Fruit fly (Drosophila melanogaster): ENCODE results near the gene MED10.

Gene MED10

dm6 chr3L:16203236-16203635 is 28.6 kb upstream of the MED10 start (continued):
- TF ChIP-seq CG6683 (GFP tag; optimal IDR thresholded peaks at IDR 0.05) (peak; percentile 59), MTF-1 (GFP tag; optimal IDR thresholded peaks at IDR 0.05; ENCODE audit: borderline replicate concordance) (peak; percentile 62), run (tag; optimal IDR thresholded peaks at IDR 0.05) (peak; percentile 16), Asciz (GFP tag; optimal IDR thresholded peaks at IDR 0.05) (peak; percentile 69), B-H1 (GFP tag; IDR thresholded peaks at IDR 0.05) (peak; percentile 81), bbx (GFP tag; IDR thresholded peaks at IDR 0.05; ENCODE audit: partially characterized antibody) (no peak), Hand (GFP tag; optimal IDR thresholded peaks at IDR 0.05) (peak; percentile 61), ken (GFP tag; IDR thresholded peaks at IDR 0.05) (peak; percentile 74; the same call in 2 of the 3 replicates), ro (GFP tag; IDR thresholded peaks at IDR 0.05) (peak; percentile 55; the same call in 1 of the 2 replicates), zfh1 (GFP tag; IDR thresholded peaks at IDR 0.05) (peak; percentile 86), Sox100B (GFP tag; optimal IDR thresholded peaks at IDR 0.05) (peak; percentile 58), zf30C (GFP tag; optimal IDR thresholded peaks at IDR 0.05) (no peak), Nf-YB (GFP tag; optimal IDR thresholded peaks at IDR 0.05) (peak; percentile 24), gcm2 (GFP tag; optimal IDR thresholded peaks at IDR 0.05) (peak; percentile 39), seq (GFP tag; IDR thresholded peaks at IDR 0.05) (peak; percentile 65), otp (GFP tag; IDR thresholded peaks at IDR 0.05) (peak; percentile 61; the same call in 1 of the 3 replicates), CG10654 (GFP tag; optimal IDR thresholded peaks at IDR 0.05) (peak; percentile 66), CG15011 (GFP tag; optimal IDR thresholded peaks at IDR 0.05) (peak; percentile 69), peb (GFP tag; IDR thresholded peaks at IDR 0.05) (peak; percentile 67; the same call in 1 of the 2 replicates), Tbp (GFP tag; optimal IDR thresholded peaks at IDR 0.05) (no peak), CG9797 (GFP tag; optimal IDR thresholded peaks at IDR 0.05) (no peak), CG1603 (tag; optimal IDR thresholded peaks at IDR 0.05) (peak; percentile 86), dati (GFP tag; IDR thresholded peaks at IDR 0.05) (0 out of 2 replicates have a peak, but pooled peaks have one; percentile 53), CG34376 (GFP tag; optimal IDR thresholded peaks at IDR 0.05) (peak; percentile 5), CG17568 (GFP tag; optimal IDR thresholded peaks at IDR 0.05) (peak; percentile 56), CG17359 (tag; optimal IDR thresholded peaks at IDR 0.05) (peak; percentile 86), CG13296 (GFP tag; optimal IDR thresholded peaks at IDR 0.05) (peak; percentile 74), twi (tag; optimal IDR thresholded peaks at IDR 0.05) (no peak), schlank (tag; optimal IDR thresholded peaks at IDR 0.05) (peak; percentile 58), tna (GFP tag; IDR thresholded peaks at IDR 0.05; ENCODE audit: partially characterized antibody) (no peak), nom (GFP tag; optimal IDR thresholded peaks at IDR 0.05) (no peak), insv (GFP tag; optimal IDR thresholded peaks at IDR 0.05) (no peak), Fer1 (GFP tag; optimal IDR thresholded peaks at IDR 0.05) (no peak), CG7271 (tag; optimal IDR thresholded peaks at IDR 0.05) (no peak), Eip74EF (GFP tag; optimal IDR thresholded peaks at IDR 0.05) (peak in 1 of 2 experiments; percentile 58), sens-2 (GFP tag; IDR thresholded peaks at IDR 0.05) (peak; percentile 58; the same call in 1 of the 2 replicates), eyg (GFP tag; optimal IDR thresholded peaks at IDR 0.05) (peak; percentile 73), CG11247 (GFP tag; IDR thresholded peaks at IDR 0.05) (no peak; the same call in 1 of the 2 replicates), CG7357 (GFP tag; IDR thresholded peaks at IDR 0.05) (peak; percentile 76), E2f1 (GFP tag; IDR thresholded peaks at IDR 0.05) (peak; percentile 75), cwo (GFP tag; optimal IDR thresholded peaks at IDR 0.05) (peak; percentile 85), CG7839 (tag; optimal IDR thresholded peaks at IDR 0.05) (peak; percentile 90), CG1233 (GFP tag; optimal IDR thresholded peaks at IDR 0.05) (peak; percentile 78), CG11456 (GFP tag; IDR thresholded peaks at IDR 0.05) (no peak; the same call in 2 of the 3 replicates), pho (GFP tag; optimal IDR thresholded peaks at IDR 0.05) (peak; percentile 77), Lpt (GFP tag; optimal IDR thresholded peaks at IDR 0.05) (no peak), CG10543 (GFP tag; optimal IDR thresholded peaks at IDR 0.05) (peak; percentile 40), her (GFP tag; optimal IDR thresholded peaks at IDR 0.05) (peak; percentile 68), CG11723 (GFP tag; optimal IDR thresholded peaks at IDR 0.05) (no peak), Usf (GFP tag; optimal IDR thresholded peaks at IDR 0.05) (peak; percentile 26)

Measured in whole organism, embryonic.